Worm (Caenorhabditis elegans): ENCODE data around the gene abl-1.

ce11 chrX:10618619-10619130, 5.3 kb downstream of the abl-1 start:
- TF ChIP-seq him-1 (tag; optimal IDR thresholded peaks at IDR 0.05) = no peak
- no peak for TF ChIP-seq W03F9.2 (tag; optimal IDR thresholded peaks at IDR 0.05)
- no peak for TF ChIP-seq dao-5 (tag; optimal IDR thresholded peaks at IDR 0.05)
